Fruit fly (Drosophila melanogaster) Kc167 (cell line): ENCODE measurements around the gene CG5906.

Experiments used
- Myc ChIP-seq: fragments of >200 bp; optimal IDR thresholded peaks from 2 replicates; lab custom pipeline; 2017; ENCODE audit warnings: missing external identifiers
- insv ChIP-seq: fragments of >200 bp; optimal IDR thresholded peaks from 3 replicates; lab custom pipeline; 2018; ENCODE audit warnings: missing external identifiers
- psq ChIP-seq: fragments of >200 bp; optimal IDR thresholded peaks from 2 replicates; lab custom pipeline; 2017; ENCODE audit warnings: missing external identifiers

dm6 chr3L:11831199-11831598, 39.9 kb downstream of the CG5906 start:
- TF ChIP-seq psq (lab: Kevin White, UChicago) (no peak), Myc (lab: Kevin White, UChicago) (no peak), insv (no peak)
